Worm (Caenorhabditis elegans) whole organism, late embryonic: ENCODE measurements around the gene R02E12.5.

Source experiments
- K02D7.2 ChIP-seq: sonication (generic microtip); optimal IDR thresholded peaks from 2 replicates; lab custom pipeline; 2017; ENCODE audit warnings: mild to moderate bottlenecking, missing genetic modification characterization, missing compliant biosample characterization
- K09A11.1 ChIP-seq: sonication (generic microtip); optimal IDR thresholded peaks from 2 replicates; lab custom pipeline; 2017; ENCODE audit warnings: antibody characterized with exemption, mild to moderate bottlenecking, missing genetic modification characterization, missing compliant biosample characterization; ENCODE audit not compliant: insufficient read depth
- T23F11.4 ChIP-seq: fragments of 200-800 bp; sonication (Bioruptor generic); optimal IDR thresholded peaks from 2 replicates; lab custom pipeline; 2018; ENCODE audit warnings: mild to moderate bottlenecking, missing genetic modification characterization, missing compliant biosample characterization
- ceh-19 ChIP-seq: fragments of 200-800 bp; sonication (Bioruptor generic); optimal IDR thresholded peaks from 2 replicates; lab custom pipeline; 2018; ENCODE audit warnings: mild to moderate bottlenecking, missing genetic modification characterization, missing compliant biosample characterization
- ceh-2 ChIP-seq: sonication (generic microtip); optimal IDR thresholded peaks from 2 replicates; lab custom pipeline; 2016; ENCODE audit warnings: missing genotype, missing genetic modification characterization, missing compliant biosample characterization
- ceh-6 ChIP-seq: fragments of 200-800 bp; sonication (Bioruptor generic); optimal IDR thresholded peaks from 2 replicates; lab custom pipeline; 2018; ENCODE audit warnings: mild to moderate bottlenecking, missing genetic modification characterization, missing compliant biosample characterization
- che-1 ChIP-seq: sonication (generic microtip); optimal IDR thresholded peaks from 2 replicates; lab custom pipeline; 2016; ENCODE audit warnings: mild to moderate bottlenecking, missing genetic modification characterization, missing compliant biosample characterization
- dmd-4 ChIP-seq: sonication (generic microtip); optimal IDR thresholded peaks from 2 replicates; lab custom pipeline; 2016; ENCODE audit warnings: borderline replicate concordance, missing genetic modification characterization, missing compliant biosample characterization
- eyg-1 ChIP-seq: sonication (generic microtip); optimal IDR thresholded peaks from 2 replicates; lab custom pipeline; 2016; ENCODE audit warnings: missing genotype, missing genetic modification characterization, missing compliant biosample characterization
- fax-1 ChIP-seq: sonication (generic microtip); optimal IDR thresholded peaks from 2 replicates; lab custom pipeline; 2016; ENCODE audit warnings: missing genotype, missing genetic modification characterization, missing compliant biosample characterization
- hlh-13 ChIP-seq: fragments of 200-800 bp; sonication (Bioruptor generic); optimal IDR thresholded peaks from 2 replicates; lab custom pipeline; 2018; ENCODE audit warnings: mild to moderate bottlenecking, missing genetic modification characterization, missing compliant biosample characterization
- hlh-30 ChIP-seq: sonication (generic microtip); optimal IDR thresholded peaks from 2 replicates; lab custom pipeline; 2017; ENCODE audit warnings: antibody characterized with exemption, missing genetic modification characterization, missing compliant biosample characterization; ENCODE audit not compliant: insufficient read depth
- hlh-8 ChIP-seq: sonication (generic microtip); optimal IDR thresholded peaks from 2 replicates; lab custom pipeline; 2016; ENCODE audit warnings: missing genotype, missing genetic modification characterization, missing compliant biosample characterization
- lim-6 ChIP-seq: sonication (generic microtip); optimal IDR thresholded peaks from 2 replicates; lab custom pipeline; 2016; ENCODE audit warnings: missing genetic modification characterization, missing compliant biosample characterization
- lin-11 ChIP-seq: fragments of 200-800 bp; sonication (Bioruptor generic); optimal IDR thresholded peaks from 2 replicates; lab custom pipeline; 2018; ENCODE audit warnings: mild to moderate bottlenecking, missing genetic modification characterization, missing compliant biosample characterization
- mec-3 ChIP-seq: sonication (generic microtip); optimal IDR thresholded peaks from 2 replicates; lab custom pipeline; 2016; ENCODE audit warnings: borderline replicate concordance, missing genetic modification characterization, missing compliant biosample characterization
- nfya-1 ChIP-seq: sonication (generic microtip); optimal IDR thresholded peaks from 2 replicates; lab custom pipeline; 2017; ENCODE audit warnings: missing genetic modification characterization, mild to moderate bottlenecking, missing compliant biosample characterization, antibody characterized with exemption, moderate library complexity
- nhr-11 ChIP-seq: fragments of 150-350 bp; optimal IDR thresholded peaks from 2 replicates; lab custom pipeline; 2014; ENCODE audit warnings: missing biosample characterization, missing genetic modification characterization
- pat-9 ChIP-seq: fragments of 200-800 bp; sonication (Bioruptor generic); optimal IDR thresholded peaks from 2 replicates; lab custom pipeline; 2018; ENCODE audit warnings: mild to moderate bottlenecking, missing genetic modification characterization, moderate library complexity, missing compliant biosample characterization
- pha-4 ChIP-seq: fragments of 150-350 bp; optimal IDR thresholded peaks from 2 replicates; lab custom pipeline; 2018; ENCODE audit warnings: missing biosample characterization, missing genetic modification reagents, missing genetic modification characterization
- pros-1 ChIP-seq: fragments of 150-350 bp; optimal IDR thresholded peaks from 2 replicates; lab custom pipeline; 2014; ENCODE audit warnings: missing biosample characterization, missing genetic modification reagents, missing genetic modification characterization
- sdc-2 ChIP-seq: sonication (generic microtip); optimal IDR thresholded peaks from 2 replicates; lab custom pipeline; 2016; ENCODE audit warnings: missing genotype, missing genetic modification characterization, missing compliant biosample characterization
- syd-9 ChIP-seq: sonication (generic microtip); optimal IDR thresholded peaks from 2 replicates; lab custom pipeline; 2016; ENCODE audit warnings: mild to moderate bottlenecking, missing genetic modification characterization, moderate library complexity, missing compliant biosample characterization
- tbx-2 ChIP-seq: sonication (generic microtip); optimal IDR thresholded peaks from 2 replicates; lab custom pipeline; 2016; ENCODE audit warnings: missing genetic modification characterization, missing compliant biosample characterization
- zip-5 ChIP-seq: sonication (generic microtip); optimal IDR thresholded peaks from 2 replicates; lab custom pipeline; 2016; ENCODE audit warnings: missing genetic modification characterization, missing compliant biosample characterization

The R02E12.5 gene

DNA sequence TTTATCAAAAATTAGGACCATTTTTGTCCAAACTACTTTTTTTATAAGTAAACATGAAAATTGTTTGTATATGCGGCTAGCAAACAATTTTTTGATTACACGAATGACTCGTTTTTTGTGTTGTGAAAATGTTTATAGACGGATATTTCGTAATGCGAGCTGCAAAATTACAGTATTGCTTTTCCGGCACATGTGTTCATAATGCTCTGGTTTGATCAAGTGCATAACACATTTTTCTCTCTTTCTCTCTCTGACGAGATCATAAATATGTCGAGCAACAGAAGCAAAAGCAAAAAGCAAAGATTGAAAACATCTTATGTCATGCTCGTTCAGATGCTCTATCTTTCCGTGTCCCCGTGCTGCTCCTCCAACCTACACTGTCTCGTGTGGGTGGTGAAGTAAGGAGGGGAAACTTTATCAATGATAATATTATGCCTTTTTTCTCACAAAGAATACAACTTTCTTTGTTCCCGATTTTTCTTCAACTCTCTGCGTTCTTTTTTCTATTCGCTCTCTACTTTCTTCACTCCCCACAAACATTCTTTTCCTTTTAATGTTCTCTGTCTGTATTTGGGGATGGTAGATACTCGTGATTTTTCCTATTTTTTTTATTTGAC is 21.5 kb downstream of the R02E12.5 start:
- TF ChIP-seq mec-3 (tag; lab: Kevin White, UChicago) (no peak), zip-5 (tag; lab: Kevin White, UChicago) (no peak), sdc-2 (tag; lab: Kevin White, UChicago) (no peak), K02D7.2 (tag; lab: Kevin White, UChicago) (no peak), ceh-6 (no peak), pat-9 (tag; lab: Kevin White, UChicago) (no peak), T23F11.4 (GFP tag; lab: Kevin White, UChicago) (no peak), pros-1 (tag; lab: Kevin White, UChicago) (no peak), hlh-8 (tag; lab: Kevin White, UChicago) (no peak), pha-4 (tag; lab: Kevin White, UChicago) (no peak), eyg-1 (tag; lab: Kevin White, UChicago) (no peak), ceh-19 (GFP tag; lab: Kevin White, UChicago) (no peak), syd-9 (no peak), tbx-2 (tag; lab: Kevin White, UChicago) (no peak), che-1 (tag; lab: Kevin White, UChicago) (no peak), dmd-4 (tag; lab: Kevin White, UChicago) (no peak)

DNA sequence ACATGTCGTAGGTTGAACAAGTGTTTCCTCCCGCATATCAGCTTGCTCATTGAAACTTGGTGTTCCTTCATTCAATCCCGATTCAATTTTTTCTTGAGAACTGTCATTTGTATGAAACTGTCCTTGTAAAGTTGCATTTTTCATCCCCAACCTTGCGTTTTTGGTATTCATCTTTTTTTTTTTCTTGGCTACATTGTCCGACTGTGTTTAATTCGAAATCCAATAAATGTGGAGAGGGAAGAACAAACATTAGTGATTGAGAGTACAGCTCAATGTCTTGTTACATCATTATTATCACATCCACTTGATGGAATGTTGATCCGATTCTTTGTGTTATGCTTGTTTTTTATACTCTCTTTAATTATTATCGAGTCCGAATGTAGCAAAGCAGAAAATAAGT is 24.8 kb downstream of the R02E12.5 start, which contains the start of gene acr-10:
Gene acr-10, plus strand, starts transcription at position 301 of the 400 bp plus-strand sequence.
- TF ChIP-seq hlh-13 (GFP tag; lab: Kevin White, UChicago) (no peak), sdc-2 (tag; lab: Kevin White, UChicago) (no peak), pros-1 (tag; lab: Kevin White, UChicago) (no peak), lin-11 (tag; lab: Kevin White, UChicago) (no peak), K09A11.1 (tag; lab: Kevin White, UChicago) (no peak), mec-3 (tag; lab: Kevin White, UChicago) (no peak), K02D7.2 (tag; lab: Kevin White, UChicago) (no peak), ceh-19 (GFP tag; lab: Kevin White, UChicago) (no peak), fax-1 (tag; lab: Kevin White, UChicago) (no peak), ceh-2 (tag; lab: Kevin White, UChicago) (no peak), nfya-1 (tag; lab: Kevin White, UChicago) (no peak), lim-6 (no peak), hlh-30 (tag; lab: Kevin White, UChicago) (no peak), nhr-11 (tag; lab: Kevin White, UChicago) (no peak)
